Fruit fly (Drosophila melanogaster): ENCODE data around the gene CG9951.

The CG9951 gene

DNA sequence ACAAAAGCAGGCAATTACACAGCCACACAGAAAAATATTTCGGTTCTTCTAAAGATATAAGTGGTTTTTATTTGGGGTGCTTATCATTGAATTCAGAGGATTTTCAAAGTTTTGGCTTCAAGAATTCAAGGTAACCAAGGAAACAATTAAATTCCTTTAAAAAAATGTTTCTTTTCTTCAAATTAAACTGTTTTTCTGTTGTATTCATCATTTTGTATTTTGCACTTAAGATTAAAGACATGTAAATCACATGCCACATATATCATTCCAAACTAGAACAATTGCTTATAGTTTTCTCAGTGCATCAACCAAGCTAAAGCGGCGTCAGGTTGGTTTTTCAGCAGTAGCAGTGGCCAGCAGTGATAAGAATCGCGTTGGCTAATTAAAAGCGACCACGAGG is 22.4 kb upstream of the CG9951 start (continued):
- no peak for TF ChIP-seq ssp (GFP tag; IDR thresholded peaks at IDR 0.05)
- TF ChIP-seq dpn (GFP tag; optimal IDR thresholded peaks at IDR 0.05), result peak in 1 of 2 experiments; percentile 22
- TF ChIP-seq CG7928 (GFP tag; optimal IDR thresholded peaks at IDR 0.05), result no peak
- TF ChIP-seq CG13624 (GFP tag; optimal IDR thresholded peaks at IDR 0.05), result no peak
- no peak for TF ChIP-seq CG9797 (GFP tag; optimal IDR thresholded peaks at IDR 0.05)
- TF ChIP-seq HLH54F (GFP tag; optimal IDR thresholded peaks at IDR 0.05), result no peak
- no peak for TF ChIP-seq dmrt99B (tag; optimal IDR thresholded peaks at IDR 0.05)
- TF ChIP-seq onecut (GFP tag; IDR thresholded peaks at IDR 0.05), result no peak
- no peak for TF ChIP-seq usp (GFP tag; optimal IDR thresholded peaks at IDR 0.05)
- no peak for TF ChIP-seq ken (GFP tag; IDR thresholded peaks at IDR 0.05)
- no peak for TF ChIP-seq luna (GFP tag; optimal IDR thresholded peaks at IDR 0.05)
- no peak for TF ChIP-seq CG1602 (GFP tag; optimal IDR thresholded peaks at IDR 0.05)
- TF ChIP-seq Hey (tag; optimal IDR thresholded peaks at IDR 0.05), result no peak
- TF ChIP-seq disco-r (GFP tag; optimal IDR thresholded peaks at IDR 0.05), result no peak
- no peak for TF ChIP-seq CG2875 (GFP tag; optimal IDR thresholded peaks at IDR 0.05)
- peak; percentile 15 for TF ChIP-seq CG6765 (GFP tag; optimal IDR thresholded peaks at IDR 0.05)
- peak; percentile 20 for TF ChIP-seq ems (GFP tag; optimal IDR thresholded peaks at IDR 0.05)
- no peak for TF ChIP-seq CG8290 (GFP tag; optimal IDR thresholded peaks at IDR 0.05)
- TF ChIP-seq CG8290 (tag; optimal IDR thresholded peaks at IDR 0.05), result no peak
- TF ChIP-seq NFAT (GFP tag; IDR thresholded peaks at IDR 0.05), result no peak
- TF ChIP-seq Xrp1 (GFP tag; IDR thresholded peaks at IDR 0.05), result no peak
- peak; percentile 7 for TF ChIP-seq CG9437 (GFP tag; optimal IDR thresholded peaks at IDR 0.05)
- TF ChIP-seq Spps (tag; optimal IDR thresholded peaks at IDR 0.05), result no peak
- TF ChIP-seq eyg (GFP tag; optimal IDR thresholded peaks at IDR 0.05), result no peak
- no peak for TF ChIP-seq emc (GFP tag; optimal IDR thresholded peaks at IDR 0.05)
- no peak for TF ChIP-seq tap (tag; optimal IDR thresholded peaks at IDR 0.05)
- no peak for TF ChIP-seq vfl (GFP tag; optimal IDR thresholded peaks at IDR 0.05)
- TF ChIP-seq Scr (GFP tag; IDR thresholded peaks at IDR 0.05; ENCODE audit: partially characterized antibody), result no peak
- TF ChIP-seq CG11398 (GFP tag; optimal IDR thresholded peaks at IDR 0.05), result no peak
- no peak for TF ChIP-seq psq (GFP tag; optimal IDR thresholded peaks at IDR 0.05)
- TF ChIP-seq eve (GFP tag; optimal IDR thresholded peaks at IDR 0.05), result no peak
- TF ChIP-seq en (GFP tag; optimal IDR thresholded peaks at IDR 0.05), result no peak
- no peak for TF ChIP-seq CG16815 (GFP tag; optimal IDR thresholded peaks at IDR 0.05)
- TF ChIP-seq CG15011 (GFP tag; optimal IDR thresholded peaks at IDR 0.05), result no peak
- no peak for TF ChIP-seq scrt (GFP tag; optimal IDR thresholded peaks at IDR 0.05)
- peak; percentile 53; the same call in 1 of the 3 replicates for TF ChIP-seq CG17361 (GFP tag; IDR thresholded peaks at IDR 0.05)
- no peak for TF ChIP-seq CG17912 (GFP tag; optimal IDR thresholded peaks at IDR 0.05)
- no peak for TF ChIP-seq tll (GFP tag; optimal IDR thresholded peaks at IDR 0.05)
- TF ChIP-seq CG2202 (tag; optimal IDR thresholded peaks at IDR 0.05), result no peak
- no peak for TF ChIP-seq pan (optimal IDR thresholded peaks at IDR 0.05)
- TF ChIP-seq pan (GFP tag; optimal IDR thresholded peaks at IDR 0.05 in 1 of 2, IDR thresholded peaks at IDR 0.05 in 1 of 2), result no peak
- no peak for TF ChIP-seq kni (GFP tag; optimal IDR thresholded peaks at IDR 0.05)
- TF ChIP-seq CG18599 (GFP tag; optimal IDR thresholded peaks at IDR 0.05), result no peak
- no peak for TF ChIP-seq phol (tag; optimal IDR thresholded peaks at IDR 0.05)
- no peak for TF ChIP-seq toy (GFP tag; IDR thresholded peaks at IDR 0.05)
- no peak for TF ChIP-seq CG10431 (GFP tag; optimal IDR thresholded peaks at IDR 0.05)
- TF ChIP-seq CG33213 (GFP tag; optimal IDR thresholded peaks at IDR 0.05), result no peak
- TF ChIP-seq TFAM (GFP tag; optimal IDR thresholded peaks at IDR 0.05), result no peak
- TF ChIP-seq CG12155 (GFP tag; optimal IDR thresholded peaks at IDR 0.05), result no peak
- TF ChIP-seq CG32772 (GFP tag; IDR thresholded peaks at IDR 0.05), result no peak
- TF ChIP-seq CG15514 (GFP tag; optimal IDR thresholded peaks at IDR 0.05), result peak; percentile 16
- no peak for TF ChIP-seq CG13894 (tag; optimal IDR thresholded peaks at IDR 0.05)
- no peak for TF ChIP-seq lbe (GFP tag; optimal IDR thresholded peaks at IDR 0.05)

Measured in whole organism, embryonic.